Fruit fly (Drosophila melanogaster) whole organism, embryonic: ENCODE measurements around the gene CG1622.
A peak's percentile ranks its signal among the peaks of the same experiment; 100 is the strongest.

Source experiments
- CG10366 ChIP-seq: fragments of 200-800 bp; sonication (Bioruptor generic); IDR thresholded peaks from 2 replicates; pipeline ENCODE4 v1.3.6; 2022; ENCODE audit warnings: missing biosample characterization, missing genetic modification characterization
- CG10462 ChIP-seq: fragments of 200-800 bp; sonication (Bioruptor generic); optimal IDR thresholded peaks from 2 replicates; lab custom pipeline; 2016; ENCODE audit warnings: missing biosample characterization, missing genetic modification characterization
- CG10543 ChIP-seq: fragments of 200-800 bp; sonication (Bioruptor generic); optimal IDR thresholded peaks from 3 replicates; lab custom pipeline; 2017; ENCODE audit warnings: missing biosample characterization, mild to moderate bottlenecking, missing genetic modification characterization, moderate library complexity
- CG10959 ChIP-seq: fragments of 200-800 bp; sonication (Bioruptor generic); IDR thresholded peaks from 2 replicates; pipeline ENCODE4 v1.3.6; 2022; ENCODE audit warnings: missing biosample characterization, missing genetic modification characterization
- CG11093 ChIP-seq: fragments of 200-800 bp; sonication (Bioruptor generic); IDR thresholded peaks from 3 replicates; pipeline ENCODE4 v1.3.6; 2022; ENCODE audit warnings: missing biosample characterization, missing genetic modification characterization
- CG11560 ChIP-seq: fragments of 200-800 bp; sonication (Bioruptor generic); IDR thresholded peaks from 3 replicates; pipeline ENCODE4 v1.3.6; 2022; ENCODE audit warnings: missing biosample characterization, missing genetic modification characterization
- CG1233 ChIP-seq: fragments of 200-800 bp; sonication (Bioruptor generic); optimal IDR thresholded peaks from 4 replicates; lab custom pipeline; 2018; ENCODE audit warnings: missing biosample characterization, mild to moderate bottlenecking, missing genetic modification characterization
- CG12769 ChIP-seq: fragments of 200-800 bp; sonication (Bioruptor generic); optimal IDR thresholded peaks from 2 replicates; lab custom pipeline; 2019; ENCODE audit warnings: missing biosample characterization, mild to moderate bottlenecking, missing genetic modification characterization, moderate library complexity
- CG14860 ChIP-seq: fragments of 200-800 bp; sonication (Bioruptor generic); IDR thresholded peaks from 3 replicates; pipeline ENCODE4 v1.3.6; 2022; ENCODE audit warnings: missing biosample characterization, missing genetic modification characterization; ENCODE audit not compliant: partially characterized antibody
- CG15479 ChIP-seq: fragments of 200-800 bp; sonication (Bioruptor generic); optimal IDR thresholded peaks from 3 replicates; lab custom pipeline; 2019; ENCODE audit warnings: missing biosample characterization, mild to moderate bottlenecking, missing genetic modification characterization, moderate library complexity
- CG16813 ChIP-seq: fragments of 200-800 bp; sonication (Bioruptor generic); IDR thresholded peaks from 3 replicates; pipeline ENCODE4 v1.3.6; 2022; ENCODE audit warnings: missing biosample characterization, missing genetic modification characterization; ENCODE audit not compliant: partially characterized antibody
- CG17385 ChIP-seq: fragments of 200-800 bp; sonication (Bioruptor generic); optimal IDR thresholded peaks from 3 replicates; lab custom pipeline; 2018; ENCODE audit warnings: missing biosample characterization, mild to moderate bottlenecking, missing genetic modification characterization
- CG17802 ChIP-seq: fragments of 200-800 bp; sonication (Bioruptor generic); optimal IDR thresholded peaks from 2 replicates; lab custom pipeline; 2018; ENCODE audit warnings: missing biosample characterization, mild to moderate bottlenecking, missing genetic modification characterization, moderate library complexity
- CG17912 ChIP-seq: fragments of 200-800 bp; sonication (Bioruptor generic); optimal IDR thresholded peaks from 2 replicates; lab custom pipeline; 2018; ENCODE audit warnings: missing biosample characterization, mild to moderate bottlenecking, missing genetic modification characterization
- CG2199 ChIP-seq: fragments of 200-800 bp; sonication (Bioruptor generic); IDR thresholded peaks from 3 replicates; pipeline ENCODE4 v1.3.6; 2022; ENCODE audit warnings: missing biosample characterization, missing genetic modification characterization
- CG34376 ChIP-seq: fragments of 200-800 bp; sonication (Bioruptor generic); optimal IDR thresholded peaks from 2 replicates; lab custom pipeline; 2018; ENCODE audit warnings: missing biosample characterization, mild to moderate bottlenecking, missing genetic modification characterization
- CG34422 ChIP-seq: fragments of 200-800 bp; sonication (Bioruptor generic); IDR thresholded peaks from 3 replicates; pipeline ENCODE4 v1.3.6; 2022; ENCODE audit warnings: missing biosample characterization, missing genetic modification characterization
- CG3726 ChIP-seq: fragments of 200-800 bp; sonication (Bioruptor generic); IDR thresholded peaks from 3 replicates; pipeline ENCODE4, ENCODE4 v1.3.6; 2022; ENCODE audit warnings: missing biosample characterization, missing genetic modification characterization
- CG4617 ChIP-seq: fragments of 200-800 bp; sonication (Bioruptor generic); optimal IDR thresholded peaks from 3 replicates; lab custom pipeline; 2016; ENCODE audit warnings: missing biosample characterization, missing genetic modification characterization, borderline replicate concordance
- CG7357 ChIP-seq: fragments of 200-800 bp; sonication (Bioruptor generic); IDR thresholded peaks from 3 replicates; pipeline ENCODE4 v1.3.6; 2022; ENCODE audit warnings: missing biosample characterization, missing genetic modification characterization
- CG8359 ChIP-seq: fragments of 200-800 bp; sonication (Bioruptor generic); optimal IDR thresholded peaks from 2 replicates; lab custom pipeline; 2017; ENCODE audit warnings: missing biosample characterization, mild to moderate bottlenecking, missing genetic modification characterization, borderline replicate concordance
- CG9727 ChIP-seq: fragments of 200-800 bp; sonication (Bioruptor generic); optimal IDR thresholded peaks from 3 replicates; lab custom pipeline; 2017; ENCODE audit warnings: missing biosample characterization, mild to moderate bottlenecking, missing genetic modification characterization
- CoRest ChIP-seq: fragments of 200-800 bp; sonication (Bioruptor generic); optimal IDR thresholded peaks from 3 replicates; lab custom pipeline; 2018; ENCODE audit warnings: missing biosample characterization, mild to moderate bottlenecking, missing genetic modification characterization, moderate library complexity
- CrebB ChIP-seq: fragments of 200-800 bp; sonication (Bioruptor generic); optimal IDR thresholded peaks from 3 replicates; lab custom pipeline; 2018; ENCODE audit warnings: missing biosample characterization, mild to moderate bottlenecking, missing genetic modification characterization
- H2.0 ChIP-seq: fragments of 200-800 bp; sonication (Bioruptor generic); IDR thresholded peaks from 2 replicates; pipeline ENCODE4 v1.3.6; 2022; ENCODE audit warnings: missing biosample characterization, missing genetic modification characterization
- Hand ChIP-seq: fragments of 200-800 bp; sonication (Bioruptor generic); optimal IDR thresholded peaks from 2 replicates; lab custom pipeline; 2017; ENCODE audit warnings: mild to moderate bottlenecking, missing biosample characterization, missing genetic modification reagents, missing genetic modification characterization
- HmgD ChIP-seq: fragments of 200-800 bp; sonication (Bioruptor generic); optimal IDR thresholded peaks from 3 replicates; lab custom pipeline; 2016; ENCODE audit warnings: missing biosample characterization, missing genetic modification characterization
- Lpt ChIP-seq: fragments of >200 bp; optimal IDR thresholded peaks from 2 replicates; lab custom pipeline; 2018; ENCODE audit warnings: missing biosample characterization, missing genetic modification characterization
- MESR4 ChIP-seq: fragments of 200-800 bp; sonication (Bioruptor generic); optimal IDR thresholded peaks from 2 replicates; lab custom pipeline; 2018; ENCODE audit warnings: missing biosample characterization, mild to moderate bottlenecking, missing genetic modification characterization, moderate library complexity
- Oli ChIP-seq: fragments of 200-800 bp; sonication (Bioruptor generic); optimal IDR thresholded peaks from 2 replicates; lab custom pipeline; 2018; ENCODE audit warnings: missing biosample characterization, mild to moderate bottlenecking, missing genetic modification characterization, moderate library complexity
- Sox100B ChIP-seq: fragments of 200-800 bp; sonication (Bioruptor generic); optimal IDR thresholded peaks from 3 replicates; lab custom pipeline; 2018; ENCODE audit warnings: missing biosample characterization, mild to moderate bottlenecking, missing genetic modification characterization
- Xbp1 ChIP-seq: fragments of 200-800 bp; sonication (Bioruptor generic); optimal IDR thresholded peaks from 3 replicates; lab custom pipeline; 2016; ENCODE audit warnings: missing biosample characterization, mild to moderate bottlenecking, missing genetic modification characterization
- az2 ChIP-seq: fragments of 200-800 bp; sonication (Bioruptor generic); optimal IDR thresholded peaks from 3 replicates; lab custom pipeline; 2016; ENCODE audit warnings: missing biosample characterization, missing genetic modification characterization
- bab2 ChIP-seq: fragments of 200-800 bp; sonication (Bioruptor generic); optimal IDR thresholded peaks from 2 replicates; lab custom pipeline; 2016; ENCODE audit warnings: missing biosample characterization, missing genetic modification characterization
- corto ChIP-seq: fragments of 200-800 bp; sonication (Bioruptor generic); optimal IDR thresholded peaks from 2 replicates; lab custom pipeline; 2016; ENCODE audit warnings: missing biosample characterization, mild to moderate bottlenecking, missing genetic modification characterization, moderate library complexity
- dmrt99B ChIP-seq: fragments of 200-800 bp; sonication (Bioruptor generic); optimal IDR thresholded peaks from 2 replicates; lab custom pipeline; 2018; ENCODE audit warnings: missing biosample characterization, mild to moderate bottlenecking, missing genetic modification characterization, moderate library complexity
- ems ChIP-seq: fragments of 200-800 bp; sonication (Bioruptor generic); optimal IDR thresholded peaks from 3 replicates; lab custom pipeline; 2016; ENCODE audit warnings: missing biosample characterization, missing genetic modification characterization
- en ChIP-seq: fragments of 200-800 bp; sonication (Bioruptor generic); optimal IDR thresholded peaks from 2 replicates; lab custom pipeline; 2016; ENCODE audit warnings: missing biosample characterization, missing genetic modification characterization
- ewg ChIP-seq: fragments of 200-800 bp; sonication (Bioruptor generic); optimal IDR thresholded peaks from 3 replicates; lab custom pipeline; 2017; ENCODE audit warnings: mild to moderate bottlenecking, missing biosample characterization, missing genetic modification reagents, missing genetic modification characterization
- hth ChIP-seq: fragments of >200 bp; optimal IDR thresholded peaks from 2 replicates; lab custom pipeline; 2017; ENCODE audit warnings: inconsistent platforms
- jumu ChIP-seq: fragments of 200-800 bp; sonication (Bioruptor generic); optimal IDR thresholded peaks from 3 replicates; lab custom pipeline; 2016; ENCODE audit warnings: missing biosample characterization, missing genetic modification characterization
- maf-S ChIP-seq: fragments of 200-800 bp; sonication (Bioruptor generic); optimal IDR thresholded peaks from 2 replicates; lab custom pipeline; 2016; ENCODE audit warnings: missing biosample characterization, missing genetic modification characterization
- nmo ChIP-seq: fragments of 200-800 bp; sonication (Bioruptor generic); optimal IDR thresholded peaks from 2 replicates; lab custom pipeline; 2018; ENCODE audit warnings: missing biosample characterization, mild to moderate bottlenecking, missing genetic modification characterization, moderate library complexity
- oc ChIP-seq: fragments of 200-800 bp; sonication (Bioruptor generic); optimal IDR thresholded peaks from 2 replicates; lab custom pipeline; 2018; ENCODE audit warnings: missing biosample characterization, mild to moderate bottlenecking, missing genetic modification characterization, moderate library complexity
- onecut ChIP-seq: fragments of 200-800 bp; sonication (Bioruptor generic); IDR thresholded peaks from 2 replicates; pipeline ENCODE4 v1.3.6; 2022; ENCODE audit warnings: missing biosample characterization, missing genetic modification characterization
- slbo ChIP-seq: fragments of 200-800 bp; sonication (Bioruptor generic); IDR thresholded peaks from 2 replicates; pipeline ENCODE4 v1.3.6; 2022; ENCODE audit warnings: missing biosample characterization, missing genetic modification characterization
- slou ChIP-seq: fragments of 200-800 bp; sonication (Bioruptor generic); optimal IDR thresholded peaks from 3 replicates; lab custom pipeline; 2016; ENCODE audit warnings: missing biosample characterization, missing genetic modification characterization
- tll ChIP-seq, 2 experiments: fragments of 200-800 bp in 1 of 2; fragments of >200 bp in 1 of 2; sonication (Bioruptor generic) in 1 of 2; optimal IDR thresholded peaks; 2 replicates each; lab custom pipeline; 2017 to 2019; ENCODE audit warnings: missing biosample characterization in 2 of 2, missing genetic modification characterization in 2 of 2, mild to moderate bottlenecking in 1 of 2, moderate library complexity in 1 of 2
- toy ChIP-seq: fragments of 200-800 bp; sonication (Bioruptor generic); IDR thresholded peaks from 2 replicates; pipeline ENCODE4 v1.3.6; 2022; ENCODE audit warnings: missing biosample characterization, missing genetic modification characterization
- tup ChIP-seq: fragments of 200-800 bp; sonication (Bioruptor generic); optimal IDR thresholded peaks from 2 replicates; lab custom pipeline; 2016; ENCODE audit warnings: missing biosample characterization, mild to moderate bottlenecking, missing genetic modification characterization, moderate library complexity

The CG1622 gene

dm6 chrX:13334434-13335146 is 37.7 kb downstream of the CG1622 start (continued):
- no peak for TF ChIP-seq ems (GFP tag; lab: Kevin White, UChicago)
- TF ChIP-seq Sox100B (GFP tag; lab: Kevin White, UChicago) = no peak
- TF ChIP-seq CG12769 = peak; percentile 59
- TF ChIP-seq CG1233 (GFP tag; lab: Kevin White, UChicago) = no peak
- TF ChIP-seq CG2199 (GFP tag; lab: Robert Waterston, UW) = no peak
- TF ChIP-seq Xbp1 (GFP tag; lab: Kevin White, UChicago) = peak; percentile 41
- no peak for TF ChIP-seq Hand (GFP tag; lab: Kevin White, UChicago)
- TF ChIP-seq CG34422 = no peak
- no peak for TF ChIP-seq MESR4
- TF ChIP-seq CG16813 = no peak; the same call in 2 of the 3 replicates
- TF ChIP-seq CrebB = no peak
- no peak for TF ChIP-seq CG10462 (GFP tag; lab: Kevin White, UChicago)
- no peak for TF ChIP-seq tll (GFP tag; optimal IDR thresholded peaks at IDR 0.05; lab: Kevin White, UChicago)
- no peak for TF ChIP-seq tup (GFP tag; lab: Kevin White, UChicago)
- no peak for TF ChIP-seq maf-S (GFP tag; lab: Kevin White, UChicago)
- peak; percentile 1 for TF ChIP-seq CoRest (tag; lab: Kevin White, UChicago)
- TF ChIP-seq toy = no peak
- no peak for TF ChIP-seq CG10366 (GFP tag; lab: Robert Waterston, UW)
- no peak for TF ChIP-seq slou (GFP tag; lab: Kevin White, UChicago)
- peak; percentile 42 for TF ChIP-seq CG10543
- no peak for TF ChIP-seq CG17912 (GFP tag; lab: Kevin White, UChicago)
- no peak for TF ChIP-seq CG3726 (GFP tag; lab: Robert Waterston, UW)
- TF ChIP-seq Oli (tag; lab: Kevin White, UChicago) = no peak
- no peak for TF ChIP-seq CG14860 (GFP tag; lab: Robert Waterston, UW)
- no peak for TF ChIP-seq CG17802 (tag; lab: Kevin White, UChicago)
- no peak for TF ChIP-seq H2.0 (GFP tag; lab: Robert Waterston, UW)
- peak; percentile 59 for TF ChIP-seq jumu (GFP tag; lab: Kevin White, UChicago)
- no peak for TF ChIP-seq onecut (GFP tag; lab: Robert Waterston, UW)
- TF ChIP-seq CG10959 = no peak
- TF ChIP-seq en = no peak
- no peak for TF ChIP-seq ewg (GFP tag; lab: Kevin White, UChicago)
- peak; percentile 9 for TF ChIP-seq CG9727 (GFP tag; lab: Kevin White, UChicago)
- no peak for TF ChIP-seq CG17385 (GFP tag; lab: Kevin White, UChicago)
- TF ChIP-seq nmo (GFP tag; lab: Kevin White, UChicago) = peak; percentile 2
- TF ChIP-seq oc (tag; lab: Kevin White, UChicago) = no peak
- no peak for TF ChIP-seq CG11093
- peak; percentile 8 for TF ChIP-seq bab2 (GFP tag; lab: Kevin White, UChicago)
- TF ChIP-seq dmrt99B (tag; lab: Kevin White, UChicago) = no peak
- no peak for TF ChIP-seq corto (GFP tag; lab: Kevin White, UChicago)
- TF ChIP-seq hth (lab: Kevin White, UChicago) = no peak
- no peak for TF ChIP-seq CG11560 (tag; lab: Robert Waterston, UW)
- no peak for TF ChIP-seq CG15479
- no peak for TF ChIP-seq Lpt
- peak; percentile 66; the same call in 1 of the 2 replicates for TF ChIP-seq slbo (GFP tag; lab: Robert Waterston, UW)
- peak; percentile 93 for TF ChIP-seq CG34376 (GFP tag; lab: Kevin White, UChicago)
- no peak for TF ChIP-seq az2 (GFP tag; lab: Kevin White, UChicago)
- peak; percentile 33 for TF ChIP-seq HmgD (GFP tag; lab: Kevin White, UChicago)
- TF ChIP-seq CG4617 (GFP tag; lab: Kevin White, UChicago) = no peak
- TF ChIP-seq CG8359 (GFP tag; lab: Kevin White, UChicago) = no peak
- no peak for TF ChIP-seq CG7357
